Worm (Caenorhabditis elegans) whole organism, L4/young adult: Measurements from ENCODE around the gene C01B10.6.

Source experiments
- W03F9.2 ChIP-seq: fragments of 150-350 bp; optimal IDR thresholded peaks from 2 replicates; lab custom pipeline; 2014; ENCODE audit warnings: missing biosample characterization, missing genetic modification characterization
- dao-5 ChIP-seq: sonication (generic microtip); optimal IDR thresholded peaks from 2 replicates; lab custom pipeline; 2016; ENCODE audit warnings: missing genotype, missing genetic modification characterization, moderate library complexity, missing compliant biosample characterization
- him-1 ChIP-seq: sonication (generic microtip); optimal IDR thresholded peaks from 2 replicates; lab custom pipeline; 2016; ENCODE audit warnings: missing genotype, missing genetic modification reagents, missing genetic modification characterization, missing compliant biosample characterization

DNA sequence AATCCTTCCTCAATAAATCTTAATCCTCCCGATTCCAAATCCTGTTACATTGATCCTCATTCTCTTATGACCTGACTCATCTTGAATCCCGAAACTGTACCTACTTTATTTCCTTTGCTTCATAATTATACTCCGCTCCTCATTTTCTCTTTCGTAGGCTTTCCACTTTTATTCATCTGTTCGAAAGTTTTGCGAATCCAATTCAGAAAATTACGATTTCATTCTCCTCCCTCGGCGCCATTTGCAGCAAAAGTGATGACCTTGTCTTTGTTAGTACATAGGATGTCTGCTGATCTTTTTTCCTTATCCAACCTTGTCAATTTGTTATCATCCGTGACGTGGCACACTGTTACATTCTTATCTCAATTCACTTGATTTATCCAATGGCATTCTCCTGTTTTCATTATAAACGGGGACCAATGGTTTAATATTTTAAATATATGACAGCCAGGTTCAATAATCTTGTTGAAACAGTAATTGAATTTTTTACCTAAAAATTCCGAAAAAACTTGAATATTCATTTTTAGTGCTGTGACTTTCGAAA lies 12.6 kb downstream of the C01B10.6 start:
- TF ChIP-seq W03F9.2 (no peak), him-1 (tag; lab: Kevin White, UChicago) (no peak), dao-5 (tag; lab: Kevin White, UChicago) (no peak)
